Worm (Caenorhabditis elegans): ENCODE results near the gene T22B2.1.

DNA sequence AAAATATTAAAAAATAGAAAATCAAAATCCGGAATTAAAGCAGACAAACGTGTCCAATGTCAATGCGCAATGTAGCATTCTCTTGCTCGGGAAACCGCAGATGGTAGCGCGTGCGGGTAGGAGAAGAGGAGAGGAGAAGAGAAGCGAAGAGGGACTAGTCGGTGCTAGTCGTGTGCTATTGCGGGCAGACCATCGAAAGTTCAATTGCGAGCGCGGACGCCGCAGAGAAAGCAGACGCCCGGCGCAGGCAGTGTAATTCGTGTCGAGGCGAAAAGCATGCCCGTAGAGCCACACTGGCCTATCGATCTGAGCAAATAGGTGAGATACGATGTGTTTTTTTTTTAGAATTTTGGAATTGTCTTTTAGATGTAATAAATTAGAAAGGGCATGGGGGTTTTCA, 19.8 kb downstream of the T22B2.1 start:
- no peak for TF ChIP-seq eyg-1 (tag; optimal IDR thresholded peaks at IDR 0.05)
- peak; percentile 57 for TF ChIP-seq nfya-1 (tag; optimal IDR thresholded peaks at IDR 0.05)
- TF ChIP-seq lin-11 (tag; optimal IDR thresholded peaks at IDR 0.05), result no peak
- TF ChIP-seq unc-42 (tag; optimal IDR thresholded peaks at IDR 0.05), result peak; percentile 42
- TF ChIP-seq ama-1 (optimal IDR thresholded peaks at IDR 0.05), result no peak
- TF ChIP-seq ceh-18 (tag; optimal IDR thresholded peaks at IDR 0.05), result peak; percentile 63
- no peak for TF ChIP-seq hlh-30 (tag; optimal IDR thresholded peaks at IDR 0.05; ENCODE audit: insufficient read depth)
- TF ChIP-seq syd-9 (tag; optimal IDR thresholded peaks at IDR 0.05), result no peak
- no peak for TF ChIP-seq nhr-11 (tag; optimal IDR thresholded peaks at IDR 0.05)
- TF ChIP-seq gmeb-2 (tag; optimal IDR thresholded peaks at IDR 0.05), result no peak
- no peak for TF ChIP-seq odd-2 (tag; optimal IDR thresholded peaks at IDR 0.05)
- TF ChIP-seq pha-4 (tag; optimal IDR thresholded peaks at IDR 0.05), result no peak
- TF ChIP-seq fkh-6 (tag; optimal IDR thresholded peaks at IDR 0.05), result no peak
